Worm (Caenorhabditis elegans): Measurements from ENCODE around the gene rpoa-49.

rpoa-49 gene

DNA sequence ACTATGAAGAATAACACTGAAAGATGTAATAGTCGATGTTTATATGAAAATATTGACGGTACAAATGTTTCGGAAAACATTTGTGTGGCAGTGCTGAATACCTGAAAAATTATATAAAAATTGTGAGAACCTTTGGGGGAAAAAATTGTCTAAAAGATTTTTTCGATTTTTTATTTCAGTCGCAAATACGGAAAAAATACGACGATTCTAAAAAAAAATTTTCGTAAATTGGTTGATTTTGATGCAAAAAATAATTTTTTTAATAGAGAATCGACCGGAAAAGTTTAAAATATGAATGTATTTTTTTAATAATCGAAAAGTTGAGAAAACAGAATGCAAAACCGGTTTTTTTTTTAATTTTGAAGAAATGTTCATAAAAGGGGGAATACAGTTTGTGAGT is 50.3 kb downstream of the rpoa-49 start, which contains the start of gene C50D2.7:
Gene C50D2.7, minus strand, starts transcription at position 101 of the 400 bp plus-strand sequence.
- TF ChIP-seq him-1 (tag; optimal IDR thresholded peaks at IDR 0.05) (no peak), W03F9.2 (tag; optimal IDR thresholded peaks at IDR 0.05) (no peak), dao-5 (tag; optimal IDR thresholded peaks at IDR 0.05) (no peak)
